Fruit fly (Drosophila melanogaster) whole organism, prepupa: ENCODE data around the gene CG32454.

ENCODE experiments used
- Blimp-1 ChIP-seq: fragments of 200-800 bp; sonication (Bioruptor generic); optimal IDR thresholded peaks from 3 replicates; lab custom pipeline; 2017; ENCODE audit warnings: missing biosample characterization, missing genetic modification characterization, mild to moderate bottlenecking, moderate library complexity, missing genetic modification reagents
- CG10669 ChIP-seq: fragments of 200-800 bp; sonication (Bioruptor generic); optimal IDR thresholded peaks from 3 replicates; lab custom pipeline; 2018; ENCODE audit warnings: missing biosample characterization, mild to moderate bottlenecking, missing genetic modification characterization, moderate library complexity
- CG11762 ChIP-seq: fragments of 200-800 bp; sonication (Bioruptor generic); optimal IDR thresholded peaks from 3 replicates; lab custom pipeline; 2016; ENCODE audit warnings: missing biosample characterization, missing genetic modification characterization; ENCODE audit not compliant: insufficient read depth
- CG7368 ChIP-seq: fragments of 200-800 bp; sonication (Bioruptor generic); optimal IDR thresholded peaks from 3 replicates; lab custom pipeline; 2016; ENCODE audit warnings: missing biosample characterization, missing genetic modification characterization
- CG8119 ChIP-seq: fragments of 200-800 bp; sonication (Bioruptor generic); IDR thresholded peaks from 3 replicates; pipeline ENCODE4 v1.3.6; 2022; ENCODE audit warnings: missing biosample characterization, missing genetic modification characterization
- Gug ChIP-seq: fragments of 200-800 bp; sonication (Bioruptor generic); IDR thresholded peaks from 2 replicates; pipeline ENCODE4 v1.3.6; 2022; ENCODE audit warnings: missing biosample characterization, missing genetic modification characterization
- Hr38 ChIP-seq: sonication (Bioruptor generic); optimal IDR thresholded peaks from 2 replicates; lab custom pipeline; 2016; ENCODE audit warnings: missing biosample characterization, missing genetic modification characterization
- Lpt ChIP-seq: fragments of 200-800 bp; sonication (Bioruptor generic); optimal IDR thresholded peaks from 3 replicates; lab custom pipeline; 2016; ENCODE audit warnings: missing biosample characterization, missing genetic modification characterization
- Met ChIP-seq: fragments of 200-800 bp; sonication (Bioruptor generic); optimal IDR thresholded peaks from 3 replicates; lab custom pipeline; 2016; ENCODE audit warnings: missing biosample characterization, missing genetic modification characterization
- achi ChIP-seq: fragments of 200-800 bp; sonication (Bioruptor generic); optimal IDR thresholded peaks from 3 replicates; lab custom pipeline; 2016; ENCODE audit warnings: missing biosample characterization, missing genetic modification characterization
- acj6 ChIP-seq: fragments of 200-800 bp; sonication (Bioruptor generic); optimal IDR thresholded peaks from 3 replicates; lab custom pipeline; 2016; ENCODE audit warnings: missing biosample characterization, missing genetic modification characterization
- cyc ChIP-seq: fragments of 200-800 bp; sonication (Bioruptor generic); optimal IDR thresholded peaks from 3 replicates; lab custom pipeline; 2016; ENCODE audit warnings: missing biosample characterization, missing genetic modification characterization
- dsx ChIP-seq: fragments of 200-800 bp; optimal IDR thresholded peaks from 3 replicates; lab custom pipeline; 2019; ENCODE audit warnings: missing biosample characterization, mild to moderate bottlenecking, missing genetic modification characterization, moderate library complexity; ENCODE audit not compliant: poor library complexity, severe bottlenecking

- TF ChIP-seq CG7368 (GFP tag; lab: Kevin White, UChicago), result no peak
- no peak for TF ChIP-seq CG8119 (GFP tag; lab: Robert Waterston, UW)
- TF ChIP-seq Blimp-1 (GFP tag; lab: Kevin White, UChicago), result no peak
- TF ChIP-seq CG11762 (GFP tag; lab: Kevin White, UChicago), result no peak
- no peak for TF ChIP-seq Lpt (GFP tag; lab: Kevin White, UChicago)
- TF ChIP-seq Gug, result no peak
- TF ChIP-seq dsx (GFP tag; lab: Kevin White, UChicago), result no peak
- no peak for TF ChIP-seq Hr38 (GFP tag; lab: Kevin White, UChicago)
- TF ChIP-seq acj6, result no peak
- TF ChIP-seq cyc (GFP tag; lab: Kevin White, UChicago), result peak; percentile 20
- no peak for TF ChIP-seq Met
- no peak for TF ChIP-seq CG10669 (GFP tag; lab: Kevin White, UChicago)
- TF ChIP-seq achi, result no peak
These were observed 44.9 kb downstream of the CG32454 start for dm6 chr3L:22774479-22774878.
